Fruit fly (Drosophila melanogaster) S2 (cell line): ENCODE measurements around the gene CG1927.

Experiments used
- CG8478 ChIP-seq: fragments of >200 bp; optimal IDR thresholded peaks from 2 replicates; lab custom pipeline; 2018
- CTCF ChIP-seq, 2 experiments: fragments of >200 bp; optimal IDR thresholded peaks; 2 replicates each; lab custom pipeline; 2018

dm6 chr3L:1940843-1941418, 28.9 kb downstream of the CG1927 start, which contains the start of gene Mfap1:
- TF ChIP-seq CG8478 (lab: Kevin White, UChicago): no peak
- no peak for TF ChIP-seq CTCF (optimal IDR thresholded peaks at IDR 0.05; lab: Kevin White, UChicago)
